Worm (Caenorhabditis elegans) whole organism, L1 larva: ENCODE measurements around the gene K10G4.10.

Experiments
- ceh-82 ChIP-seq, 3 experiments: fragments of 150-350 bp in 1 of 3; sonication (generic microtip) in 2 of 3; optimal IDR thresholded peaks; 2 replicates each; lab custom pipeline; 2014 to 2017; ENCODE audit warnings: missing biosample characterization in 3 of 3, missing genetic modification characterization in 3 of 3
- fos-1 ChIP-seq: fragments of 150-350 bp; optimal IDR thresholded peaks from 2 replicates; lab custom pipeline; 2014; ENCODE audit warnings: missing biosample characterization, missing genetic modification characterization
- lsy-2 ChIP-seq, 2 experiments: fragments of 150-350 bp; optimal IDR thresholded peaks; 2 replicates each; lab custom pipeline; 2014; ENCODE audit warnings: missing biosample characterization in 2 of 2, missing genetic modification characterization in 2 of 2
- nhr-20 ChIP-seq: sonication (generic microtip); optimal IDR thresholded peaks from 2 replicates; lab custom pipeline; 2016; ENCODE audit warnings: mild to moderate bottlenecking, missing genetic modification characterization, missing compliant biosample characterization
- nhr-237 ChIP-seq: fragments of 150-350 bp; optimal IDR thresholded peaks from 2 replicates; lab custom pipeline; 2014; ENCODE audit warnings: missing biosample characterization, missing genetic modification characterization
- unc-30 ChIP-seq: sonication (generic microtip); optimal IDR thresholded peaks from 2 replicates; lab custom pipeline; 2017; ENCODE audit warnings: missing biosample characterization, missing genetic modification characterization
- unc-62 ChIP-seq: fragments of 150-350 bp; optimal IDR thresholded peaks from 2 replicates; lab custom pipeline; 2014; ENCODE audit warnings: missing biosample characterization, missing genetic modification reagents, missing genetic modification characterization

DNA sequence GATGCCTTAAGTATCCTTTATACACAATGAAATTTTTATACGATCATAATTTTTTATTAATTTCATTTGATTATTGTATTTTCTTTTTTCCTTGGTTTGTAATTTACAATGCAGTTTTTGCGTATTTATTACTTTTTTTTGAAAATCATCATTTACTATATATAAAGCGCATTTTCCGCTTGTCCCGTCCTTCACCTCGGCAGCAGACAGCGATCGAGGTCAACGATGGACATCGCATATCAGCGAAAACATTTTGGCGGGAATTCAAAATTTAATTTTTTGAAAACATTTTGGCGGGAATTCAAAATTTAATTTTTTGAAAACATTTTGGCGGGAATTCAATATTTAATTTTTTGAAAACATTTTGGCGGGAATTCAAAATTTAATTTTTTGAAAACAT is 34.6 kb downstream of the K10G4.10 start:
- TF ChIP-seq unc-62 (no peak), unc-30 (tag; lab: Kevin White, UChicago) (no peak), fos-1 (tag; lab: Kevin White, UChicago) (no peak), lsy-2 (tag; optimal IDR thresholded peaks at IDR 0.05; lab: Kevin White, UChicago) (no peak), nhr-20 (tag; lab: Kevin White, UChicago) (no peak), nhr-237 (tag; lab: Kevin White, UChicago) (no peak), ceh-82 (tag; optimal IDR thresholded peaks at IDR 0.05; lab: Kevin White, UChicago) (no peak)
